Fruit fly (Drosophila melanogaster): Measurements from ENCODE around the gene CG7573.
A peak's percentile ranks its signal among the peaks of the same experiment; 100 is the strongest.

The CG7573 gene

DNA sequence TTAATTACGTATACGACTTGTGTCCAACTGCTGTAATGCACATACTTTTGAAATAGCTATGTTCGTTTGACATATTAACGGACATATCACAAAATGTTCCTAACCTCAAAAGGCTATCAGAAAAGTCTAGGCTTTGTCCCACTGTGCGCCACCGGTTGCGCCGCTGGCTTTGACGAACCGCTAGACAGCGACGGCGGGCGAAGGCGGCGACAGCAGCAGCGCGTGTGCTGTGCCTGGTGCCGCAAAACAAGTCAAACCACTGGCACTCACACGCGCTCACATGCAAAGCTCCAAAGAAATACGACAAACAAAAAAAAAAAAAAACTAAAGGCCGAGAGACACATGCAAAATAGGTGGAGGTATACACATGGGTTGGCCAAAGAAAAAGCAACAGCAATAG, 18.2 kb upstream of the CG7573 start (continued):
- TF ChIP-seq Bteb2 (GFP tag; optimal IDR thresholded peaks at IDR 0.05) (no peak), CoRest (tag; optimal IDR thresholded peaks at IDR 0.05) (no peak), abd-A (tag; optimal IDR thresholded peaks at IDR 0.05) (no peak), chif (GFP tag; optimal IDR thresholded peaks at IDR 0.05) (no peak), HmgD (GFP tag; optimal IDR thresholded peaks at IDR 0.05) (no peak), CG2129 (GFP tag; IDR thresholded peaks at IDR 0.05; ENCODE audit: partially characterized antibody) (no peak), CG7372 (GFP tag; IDR thresholded peaks at IDR 0.05) (0 out of 2 replicates have a peak, but pooled peaks have one; percentile 25), az2 (GFP tag; optimal IDR thresholded peaks at IDR 0.05) (peak; percentile 0)

DNA sequence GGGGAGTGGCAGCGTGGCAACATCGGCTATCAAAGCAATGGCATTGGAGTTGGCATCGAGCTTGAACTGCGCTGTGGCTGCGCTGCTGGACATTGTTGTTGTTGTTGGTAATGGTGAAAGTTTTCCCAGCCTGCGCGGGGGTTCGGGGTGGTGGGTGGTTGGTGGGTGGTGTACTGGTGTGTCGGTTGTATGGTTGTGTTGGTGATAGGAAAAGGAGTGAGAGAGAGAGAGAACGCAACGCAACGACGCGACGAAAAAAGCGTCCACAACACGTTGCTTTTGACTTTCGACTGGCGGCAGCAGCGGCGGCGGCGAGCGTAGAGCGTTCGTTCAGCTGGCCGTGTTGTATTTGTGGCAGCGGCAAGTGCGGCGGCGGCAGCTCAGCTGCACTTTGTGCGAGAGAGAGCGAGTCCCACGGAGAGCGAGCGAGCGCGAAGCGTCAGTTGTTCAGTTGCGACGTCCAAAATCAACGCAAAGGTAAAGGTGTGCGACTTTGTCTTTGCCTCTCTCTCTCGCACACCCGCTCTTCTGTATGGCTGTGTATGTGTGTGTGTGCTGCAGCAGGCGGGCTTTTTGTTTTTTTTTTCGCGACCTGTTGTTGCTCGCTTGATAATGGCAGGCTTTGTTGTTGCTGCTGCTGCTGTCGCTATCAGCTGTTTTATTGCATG, 16.9 kb upstream of the CG7573 start:
- no peak for TF ChIP-seq CG10321 (GFP tag; IDR thresholded peaks at IDR 0.05)
- TF ChIP-seq sens (GFP tag) = no peak
- peak; percentile 59 for TF ChIP-seq yki (optimal IDR thresholded peaks at IDR 0.05)
- TF ChIP-seq Aef1 (GFP tag; IDR thresholded peaks at IDR 0.05) = peak; percentile 51; the same call in 1 of the 3 replicates
- TF ChIP-seq CG4404 (GFP tag; IDR thresholded peaks at IDR 0.05) = no peak
- no peak for TF ChIP-seq zf30C (GFP tag; optimal IDR thresholded peaks at IDR 0.05)
- no peak for TF ChIP-seq Dfd (GFP tag; optimal IDR thresholded peaks at IDR 0.05)
- peak in 1 of 2 experiments; percentile 51 for TF ChIP-seq crp (GFP tag; optimal IDR thresholded peaks at IDR 0.05)
- TF ChIP-seq unc-4 (GFP tag; IDR thresholded peaks at IDR 0.05; ENCODE audit: partially characterized antibody) = 0 out of 2 replicates have a peak, but pooled peaks have one; percentile 18
- no peak for TF ChIP-seq Hmx (GFP tag; optimal IDR thresholded peaks at IDR 0.05)
- TF ChIP-seq Dll (GFP tag; IDR thresholded peaks at IDR 0.05; ENCODE audit: partially characterized antibody) = 0 out of 4 replicates have a peak, but pooled peaks have one; percentile 22
- peak; percentile 39 for TF ChIP-seq kni (GFP tag; optimal IDR thresholded peaks at IDR 0.05)
- TF ChIP-seq sqz (GFP tag; optimal IDR thresholded peaks at IDR 0.05) = peak; percentile 28
- peak; percentile 62 for TF ChIP-seq Jarid2 (GFP tag; optimal IDR thresholded peaks at IDR 0.05)
- TF ChIP-seq chn (GFP tag; optimal IDR thresholded peaks at IDR 0.05) = peak; percentile 27
- peak; percentile 1 for TF ChIP-seq CG8281 (tag; optimal IDR thresholded peaks at IDR 0.05)
- TF ChIP-seq CG4360 (GFP tag; IDR thresholded peaks at IDR 0.05) = peak; percentile 74
- no peak for TF ChIP-seq schlank (tag; optimal IDR thresholded peaks at IDR 0.05)
- TF ChIP-seq Xrp1 (GFP tag; IDR thresholded peaks at IDR 0.05) = 0 out of 2 replicates have a peak, but pooled peaks have one; percentile 14
- peak; percentile 44; the same call in 1 of the 2 replicates for TF ChIP-seq Drgx (GFP tag; IDR thresholded peaks at IDR 0.05)
- no peak for TF ChIP-seq en (GFP tag; optimal IDR thresholded peaks at IDR 0.05)
- TF ChIP-seq aop (GFP tag; IDR thresholded peaks at IDR 0.05) = 0 out of 2 replicates have a peak, but pooled peaks have one; percentile 11
- TF ChIP-seq nmo (GFP tag; optimal IDR thresholded peaks at IDR 0.05) = no peak
- 0 out of 3 replicates have a peak, but pooled peaks have one; percentile 25 for TF ChIP-seq row (GFP tag; IDR thresholded peaks at IDR 0.05)
- TF ChIP-seq CG2199 (GFP tag; IDR thresholded peaks at IDR 0.05) = 0 out of 3 replicates have a peak, but pooled peaks have one; percentile 48
- TF ChIP-seq CG30020 (tag; optimal IDR thresholded peaks at IDR 0.05) = no peak
- TF ChIP-seq CG16779 (GFP tag; IDR thresholded peaks at IDR 0.05) = no peak
- TF ChIP-seq gsb (GFP tag; IDR thresholded peaks at IDR 0.05) = no peak
- TF ChIP-seq gcm2 (GFP tag; optimal IDR thresholded peaks at IDR 0.05) = no peak
- TF ChIP-seq CG32772 (GFP tag; IDR thresholded peaks at IDR 0.05) = peak; percentile 61
- TF ChIP-seq CG8359 (GFP tag; optimal IDR thresholded peaks at IDR 0.05; ENCODE audit: borderline replicate concordance) = no peak
- TF ChIP-seq Blimp-1 (GFP tag; optimal IDR thresholded peaks at IDR 0.05) = peak; percentile 23
- TF ChIP-seq Hr78 (GFP tag; optimal IDR thresholded peaks at IDR 0.05) = peak in 1 of 2 experiments; percentile 36
- peak; percentile 31; the same call in 1 of the 3 replicates for TF ChIP-seq CG34224 (GFP tag; IDR thresholded peaks at IDR 0.05; ENCODE audit: partially characterized antibody)
- TF ChIP-seq oc (tag; optimal IDR thresholded peaks at IDR 0.05) = no peak
- TF ChIP-seq vvl (GFP tag; IDR thresholded peaks at IDR 0.05) = peak; percentile 28; the same call in 1 of the 2 replicates
- TF ChIP-seq pros (GFP tag; optimal IDR thresholded peaks at IDR 0.05) = peak; percentile 3
- TF ChIP-seq Med (GFP tag) = peak; percentile 76
- no peak for TF ChIP-seq CG11093 (GFP tag; IDR thresholded peaks at IDR 0.05)
- peak; percentile 11 for TF ChIP-seq dmrt99B (tag; optimal IDR thresholded peaks at IDR 0.05)

All from whole organism, embryonic.